Worm (Caenorhabditis elegans): ENCODE results near the gene slc-25A18.1.

- TF ChIP-seq zag-1 (tag; optimal IDR thresholded peaks at IDR 0.05) (no peak), skn-1 (tag; optimal IDR thresholded peaks at IDR 0.05) (no peak), mdl-1 (tag; optimal IDR thresholded peaks at IDR 0.05) (no peak), nhr-11 (tag; optimal IDR thresholded peaks at IDR 0.05) (no peak), elt-1 (tag; optimal IDR thresholded peaks at IDR 0.05) (no peak), nhr-28 (tag; optimal IDR thresholded peaks at IDR 0.05) (no peak), sea-2 (GFP tag; optimal IDR thresholded peaks at IDR 0.05) (no peak), ceh-16 (tag; optimal IDR thresholded peaks at IDR 0.05) (no peak), snpc-4 (tag; optimal IDR thresholded peaks at IDR 0.05) (no peak)
Measured at ce11 chrX:15053223-15053933, 49.6 kb upstream of the slc-25A18.1 start, which contains the start of gene H03G16.1.

Measured in whole organism, L3 larva.